Fruit fly (Drosophila melanogaster) whole organism, embryonic: ENCODE measurements around the gene CG43355.

Experiments
- ATbp ChIP-seq: fragments of 200-800 bp; sonication (Bioruptor generic); optimal IDR thresholded peaks from 2 replicates; lab custom pipeline; 2017; ENCODE audit warnings: missing biosample characterization, mild to moderate bottlenecking, missing genetic modification characterization, missing genetic modification reagents
- C15 ChIP-seq: fragments of 200-800 bp; sonication (Bioruptor generic); IDR thresholded peaks from 3 replicates; pipeline ENCODE4 v1.3.6; 2022; ENCODE audit warnings: missing biosample characterization, missing genetic modification characterization
- CG10462 ChIP-seq: fragments of 200-800 bp; sonication (Bioruptor generic); optimal IDR thresholded peaks from 2 replicates; lab custom pipeline; 2016; ENCODE audit warnings: missing biosample characterization, missing genetic modification characterization
- CG11247 ChIP-seq: fragments of 200-800 bp; sonication (Bioruptor generic); IDR thresholded peaks from 2 replicates; pipeline ENCODE4 v1.3.6; 2022; ENCODE audit warnings: missing biosample characterization, missing genetic modification characterization
- CG11696 ChIP-seq: fragments of 200-800 bp; sonication (Bioruptor generic); IDR thresholded peaks from 2 replicates; pipeline ENCODE4 v1.3.6; 2022; ENCODE audit warnings: missing biosample characterization, missing genetic modification characterization
- CG12659 ChIP-seq: fragments of 200-800 bp; sonication (Bioruptor generic); optimal IDR thresholded peaks from 3 replicates; lab custom pipeline; 2017; ENCODE audit warnings: mild to moderate bottlenecking, missing biosample characterization, missing genetic modification reagents, missing genetic modification characterization
- CG15269 ChIP-seq: fragments of 200-800 bp; sonication (Bioruptor generic); optimal IDR thresholded peaks from 2 replicates; lab custom pipeline; 2018; ENCODE audit warnings: missing biosample characterization, mild to moderate bottlenecking, missing genetic modification characterization, moderate library complexity
- CG1529 ChIP-seq: fragments of 200-800 bp; sonication (Bioruptor generic); optimal IDR thresholded peaks from 3 replicates; lab custom pipeline; 2018; ENCODE audit warnings: missing biosample characterization, missing genetic modification characterization
- CG17186 ChIP-seq: fragments of 200-800 bp; sonication (Bioruptor generic); optimal IDR thresholded peaks from 3 replicates; lab custom pipeline; 2017; ENCODE audit warnings: missing biosample characterization, missing genetic modification reagents, missing genetic modification characterization
- CG31441 ChIP-seq: fragments of 200-800 bp; sonication (Bioruptor generic); IDR thresholded peaks from 2 replicates; pipeline ENCODE4 v1.3.6; 2022; ENCODE audit warnings: missing biosample characterization, missing genetic modification characterization
- CG32532 ChIP-seq: fragments of 200-800 bp; sonication (Bioruptor generic); IDR thresholded peaks from 2 replicates; pipeline ENCODE4 v1.3.6; 2022; ENCODE audit warnings: missing biosample characterization, missing genetic modification characterization
- CG34422 ChIP-seq: fragments of 200-800 bp; sonication (Bioruptor generic); IDR thresholded peaks from 3 replicates; pipeline ENCODE4 v1.3.6; 2022; ENCODE audit warnings: missing biosample characterization, missing genetic modification characterization
- CG3995 ChIP-seq: fragments of 200-800 bp; sonication (Bioruptor generic); optimal IDR thresholded peaks from 3 replicates; lab custom pipeline; 2016; ENCODE audit warnings: missing biosample characterization, missing genetic modification characterization
- CG4617 ChIP-seq: fragments of 200-800 bp; sonication (Bioruptor generic); optimal IDR thresholded peaks from 3 replicates; lab custom pipeline; 2016; ENCODE audit warnings: missing biosample characterization, missing genetic modification characterization, borderline replicate concordance
- CG6683 ChIP-seq: fragments of 200-800 bp; sonication (Bioruptor generic); optimal IDR thresholded peaks from 2 replicates; lab custom pipeline; 2017; ENCODE audit warnings: missing biosample characterization, mild to moderate bottlenecking, missing genetic modification characterization, missing genetic modification reagents
- CG7928 ChIP-seq: fragments of 200-800 bp; sonication (Bioruptor generic); optimal IDR thresholded peaks from 2 replicates; lab custom pipeline; 2017; ENCODE audit warnings: missing biosample characterization, mild to moderate bottlenecking, missing genetic modification characterization
- CG8359 ChIP-seq: fragments of 200-800 bp; sonication (Bioruptor generic); optimal IDR thresholded peaks from 2 replicates; lab custom pipeline; 2017; ENCODE audit warnings: missing biosample characterization, mild to moderate bottlenecking, missing genetic modification characterization, borderline replicate concordance
- CG8388 ChIP-seq: fragments of 200-800 bp; sonication (Bioruptor generic); optimal IDR thresholded peaks from 2 replicates; lab custom pipeline; 2019; ENCODE audit warnings: missing biosample characterization, mild to moderate bottlenecking, missing genetic modification characterization, moderate library complexity
- CG9817 ChIP-seq: fragments of 200-800 bp; sonication (Bioruptor generic); optimal IDR thresholded peaks from 2 replicates; lab custom pipeline; 2018; ENCODE audit warnings: missing biosample characterization, mild to moderate bottlenecking, missing genetic modification characterization, moderate library complexity
- CoRest ChIP-seq: fragments of 200-800 bp; sonication (Bioruptor generic); optimal IDR thresholded peaks from 3 replicates; lab custom pipeline; 2018; ENCODE audit warnings: missing biosample characterization, mild to moderate bottlenecking, missing genetic modification characterization, moderate library complexity
- Deaf1 ChIP-seq: fragments of 200-800 bp; optimal IDR thresholded peaks from 3 replicates; lab custom pipeline; 2019; ENCODE audit warnings: missing biosample characterization, mild to moderate bottlenecking, missing genetic modification characterization, moderate library complexity
- Gug ChIP-seq: fragments of 200-800 bp; sonication (Bioruptor generic); IDR thresholded peaks from 4 replicates; pipeline ENCODE4 v1.3.6; 2022; ENCODE audit warnings: missing biosample characterization, missing genetic modification characterization
- H15 ChIP-seq: fragments of 200-800 bp; sonication (Bioruptor generic); IDR thresholded peaks from 3 replicates; pipeline ENCODE4 v1.3.6; 2022; ENCODE audit warnings: missing biosample characterization, missing genetic modification characterization
- Hmr ChIP-seq: fragments of 200-800 bp; sonication (Bioruptor generic); optimal IDR thresholded peaks from 3 replicates; lab custom pipeline; 2017; ENCODE audit warnings: mild to moderate bottlenecking, missing biosample characterization, missing genetic modification reagents, missing genetic modification characterization
- MBD-R2 ChIP-seq: fragments of 200-800 bp; sonication (Bioruptor generic); IDR thresholded peaks from 2 replicates; pipeline ENCODE4 v1.3.6; 2022; ENCODE audit warnings: missing biosample characterization, missing genetic modification characterization
- Med ChIP-seq: fragments of 200-800 bp; sonication (Bioruptor generic); peaks from one replicate; lab custom pipeline; 2016; ENCODE audit warnings: missing biosample characterization, missing genetic modification characterization, mild to moderate bottlenecking, inconsistent platforms, moderate library complexity
- Nf-YA ChIP-seq: fragments of 200-800 bp; sonication (Bioruptor generic); IDR thresholded peaks from 2 replicates; pipeline ENCODE4 v1.3.6; 2022; ENCODE audit warnings: missing biosample characterization, missing genetic modification characterization
- Rfx ChIP-seq: fragments of 200-800 bp; sonication (Bioruptor generic); IDR thresholded peaks from 2 replicates; pipeline ENCODE4 v1.3.6; 2022; ENCODE audit warnings: missing biosample characterization, missing genetic modification characterization
- Sox100B ChIP-seq: fragments of 200-800 bp; sonication (Bioruptor generic); optimal IDR thresholded peaks from 3 replicates; lab custom pipeline; 2018; ENCODE audit warnings: missing biosample characterization, mild to moderate bottlenecking, missing genetic modification characterization
- Sox102F ChIP-seq: fragments of 200-800 bp; sonication (Bioruptor generic); optimal IDR thresholded peaks from 2 replicates; lab custom pipeline; 2018; ENCODE audit warnings: missing biosample characterization, mild to moderate bottlenecking, missing genetic modification characterization, moderate library complexity
- bbx ChIP-seq: fragments of 200-800 bp; sonication (Bioruptor generic); IDR thresholded peaks from 2 replicates; pipeline ENCODE4 v1.3.6; 2022; ENCODE audit warnings: missing biosample characterization, missing genetic modification characterization; ENCODE audit not compliant: partially characterized antibody
- cas ChIP-seq: fragments of 200-800 bp; sonication (Bioruptor generic); IDR thresholded peaks from 2 replicates; pipeline ENCODE4 v1.3.6; 2022; ENCODE audit warnings: missing biosample characterization, missing genetic modification characterization
- ci ChIP-seq: fragments of 200-800 bp; sonication (Bioruptor generic); IDR thresholded peaks from 3 replicates; pipeline ENCODE4 v1.3.6; 2022; ENCODE audit warnings: missing biosample characterization, missing genetic modification characterization
- disco-r ChIP-seq: fragments of 200-800 bp; sonication (Bioruptor generic); optimal IDR thresholded peaks from 2 replicates; lab custom pipeline; 2016; ENCODE audit warnings: missing biosample characterization, missing genetic modification characterization
- gce ChIP-seq: fragments of 200-800 bp; sonication (Bioruptor generic); IDR thresholded peaks from 3 replicates; pipeline ENCODE4 v1.3.6; 2022; ENCODE audit warnings: missing biosample characterization, missing genetic modification characterization
- gsb ChIP-seq: fragments of 200-800 bp; sonication (Bioruptor generic); IDR thresholded peaks from 2 replicates; pipeline ENCODE4 v1.3.6; 2022; ENCODE audit warnings: missing biosample characterization, missing genetic modification characterization
- kay ChIP-seq: fragments of 200-800 bp; sonication (Bioruptor generic); optimal IDR thresholded peaks from 2 replicates; lab custom pipeline; 2016; ENCODE audit warnings: missing biosample characterization, missing genetic modification characterization
- lola ChIP-seq, 3 experiments: fragments of >200 bp in 2 of 3; fragments of 200-800 bp in 1 of 3; sonication (Bioruptor generic) in 1 of 3; optimal IDR thresholded peaks; 2 replicates each; lab custom pipeline; 2017 to 2019; ENCODE audit warnings: missing biosample characterization in 3 of 3, missing genetic modification characterization in 3 of 3, mild to moderate bottlenecking in 1 of 3, moderate library complexity in 1 of 3
- mam ChIP-seq: fragments of 200-800 bp; sonication (Bioruptor generic); optimal IDR thresholded peaks from 3 replicates; lab custom pipeline; 2016; ENCODE audit warnings: missing biosample characterization, missing genetic modification characterization
- pan ChIP-seq, 4 experiments: fragments of >200 bp in 3 of 4; fragments of 200-800 bp in 1 of 4; sonication (Bioruptor generic) in 1 of 4; optimal IDR thresholded peaks in 3 of 4; IDR thresholded peaks in 1 of 4; 2 replicates each; pipeline versions ENCODE4 v1.3.6 to Lab custom; 2017 to 2022; ENCODE audit warnings: missing biosample characterization in 2 of 4, missing genetic modification characterization in 2 of 4, mixed read lengths in 1 of 4
- peb ChIP-seq: fragments of 200-800 bp; sonication (Bioruptor generic); IDR thresholded peaks from 2 replicates; pipeline ENCODE4 v1.3.6; 2022; ENCODE audit warnings: missing biosample characterization, missing genetic modification characterization
- pho ChIP-seq: fragments of 200-800 bp; sonication (Bioruptor generic); optimal IDR thresholded peaks from 2 replicates; lab custom pipeline; 2016; ENCODE audit warnings: missing biosample characterization, missing genetic modification characterization
- pita ChIP-seq: fragments of 200-800 bp; sonication (Bioruptor generic); optimal IDR thresholded peaks from 2 replicates; lab custom pipeline; 2017; ENCODE audit warnings: missing biosample characterization, mild to moderate bottlenecking, missing genetic modification characterization
- prd ChIP-seq, 3 experiments: fragments of >200 bp in 2 of 3; fragments of 200-800 bp in 1 of 3; sonication (Bioruptor generic) in 1 of 3; optimal IDR thresholded peaks in 2 of 3; IDR thresholded peaks in 1 of 3; 2 replicates in 2 of 3; 3 replicates in 1 of 3; pipeline versions ENCODE4 v1.3.6 to Lab custom; 2017 to 2022; ENCODE audit warnings: missing biosample characterization in 1 of 3, missing genetic modification characterization in 1 of 3
- ro ChIP-seq: fragments of 200-800 bp; sonication (Bioruptor generic); IDR thresholded peaks from 2 replicates; pipeline ENCODE4 v1.3.6; 2022; ENCODE audit warnings: missing biosample characterization, missing genetic modification characterization
- sim ChIP-seq: fragments of 200-800 bp; sonication (Bioruptor generic); IDR thresholded peaks from 2 replicates; pipeline ENCODE4 v1.3.6; 2022; ENCODE audit warnings: missing biosample characterization, missing genetic modification characterization
- tll ChIP-seq, 2 experiments: fragments of 200-800 bp in 1 of 2; fragments of >200 bp in 1 of 2; sonication (Bioruptor generic) in 1 of 2; optimal IDR thresholded peaks; 2 replicates each; lab custom pipeline; 2017 to 2019; ENCODE audit warnings: missing biosample characterization in 2 of 2, missing genetic modification characterization in 2 of 2, mild to moderate bottlenecking in 1 of 2, moderate library complexity in 1 of 2

The CG43355 gene

DNA sequence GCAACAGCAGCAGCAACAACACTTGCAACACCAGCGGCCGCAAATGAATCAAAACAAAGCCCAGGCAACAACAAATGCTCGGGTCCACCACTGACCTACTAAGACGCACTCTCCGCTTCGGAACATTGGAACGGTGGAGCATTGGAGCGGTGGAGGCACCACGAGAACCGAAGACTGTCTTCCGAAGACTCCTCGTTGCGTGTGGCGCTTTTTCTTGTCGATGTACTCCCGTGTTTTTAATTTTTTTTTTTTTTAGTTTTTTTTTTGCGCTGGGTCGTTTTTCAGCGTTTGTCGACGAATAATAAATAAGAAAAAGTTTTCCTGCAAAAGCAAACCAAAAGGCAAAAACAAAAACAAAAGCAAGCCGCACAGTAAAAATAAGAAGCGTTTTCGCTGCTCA, 16.1 kb downstream of the CG43355 start:
- TF ChIP-seq Deaf1 (tag; lab: Kevin White, UChicago): peak; percentile 54
- TF ChIP-seq sim (GFP tag; lab: Robert Waterston, UW): no peak
- no peak for TF ChIP-seq CG8359 (GFP tag; lab: Kevin White, UChicago)
- no peak for TF ChIP-seq pan (optimal IDR thresholded peaks at IDR 0.05; lab: Kevin White, UChicago)
- no peak for TF ChIP-seq pan (GFP tag; optimal IDR thresholded peaks at IDR 0.05 in 1 of 2, IDR thresholded peaks at IDR 0.05 in 1 of 2)
- TF ChIP-seq ATbp (GFP tag; lab: Kevin White, UChicago): peak; percentile 1

- TF ChIP-seq gce (GFP tag; lab: Robert Waterston, UW) (no peak), ci (GFP tag; lab: Robert Waterston, UW) (0 out of 3 replicates have a peak, but pooled peaks have one; percentile 33), mam (no peak), CG11247 (no peak), CG11696 (GFP tag; lab: Robert Waterston, UW) (no peak), Med (GFP tag; lab: Kevin White, UChicago) (no peak), CG4617 (GFP tag; lab: Kevin White, UChicago) (no peak), prd (optimal IDR thresholded peaks at IDR 0.05; lab: Kevin White, UChicago) (no peak), prd (GFP tag; IDR thresholded peaks at IDR 0.05; lab: Robert Waterston, UW) (peak; percentile 24; the same call in 2 of the 3 replicates), disco-r (GFP tag; lab: Kevin White, UChicago) (no peak), Sox102F (GFP tag; lab: Kevin White, UChicago) (peak; percentile 16), kay (GFP tag; lab: Kevin White, UChicago) (no peak), CG12659 (GFP tag; lab: Kevin White, UChicago) (peak; percentile 1), lola (GFP tag; optimal IDR thresholded peaks at IDR 0.05; lab: Kevin White, UChicago) (no peak), CG32532 (no peak), CG17186 (GFP tag; lab: Kevin White, UChicago) (no peak), CG1529 (GFP tag; lab: Kevin White, UChicago) (no peak), ro (GFP tag; lab: Robert Waterston, UW) (peak; percentile 22; the same call in 1 of the 2 replicates), Rfx (GFP tag; lab: Robert Waterston, UW) (peak; percentile 27; the same call in 1 of the 2 replicates), CG15269 (no peak), pita (GFP tag; lab: Kevin White, UChicago) (no peak), Hmr (GFP tag; lab: Kevin White, UChicago) (no peak), pho (GFP tag; lab: Kevin White, UChicago) (no peak), C15 (GFP tag; lab: Robert Waterston, UW) (no peak), CG10462 (GFP tag; lab: Kevin White, UChicago) (no peak), H15 (GFP tag; lab: Robert Waterston, UW) (0 out of 3 replicates have a peak, but pooled peaks have one; percentile 16), MBD-R2 (GFP tag; lab: Robert Waterston, UW) (no peak), CG7928 (GFP tag; lab: Kevin White, UChicago) (no peak), CG6683 (GFP tag; lab: Kevin White, UChicago) (no peak), Nf-YA (no peak), Gug (GFP tag; lab: Robert Waterston, UW) (0 out of 4 replicates have a peak, but pooled peaks have one; percentile 2), Sox100B (GFP tag; lab: Kevin White, UChicago) (peak; percentile 24), bbx (no peak), CG31441 (GFP tag; lab: Robert Waterston, UW) (0 out of 2 replicates have a peak, but pooled peaks have one; percentile 13), CG3995 (GFP tag; lab: Kevin White, UChicago) (no peak), CG34422 (GFP tag; lab: Robert Waterston, UW) (0 out of 3 replicates have a peak, but pooled peaks have one; percentile 45), CG8388 (GFP tag; lab: Kevin White, UChicago) (no peak), CoRest (peak; percentile 6), cas (no peak), tll (GFP tag; optimal IDR thresholded peaks at IDR 0.05; lab: Kevin White, UChicago) (no peak), gsb (no peak), CG9817 (tag; lab: Kevin White, UChicago) (no peak), peb (GFP tag; lab: Robert Waterston, UW) (0 out of 2 replicates have a peak, but pooled peaks have one; percentile 13)
Observed at dm6 chr2L:11501427-11501968, 17.0 kb downstream of the CG43355 start, which contains the start of gene spz4. spz4 (plus strand) TSS chr2L:11501715.
